Fruit fly (Drosophila melanogaster) Kc167 (cell line): Measurements from ENCODE around the gene CG17147.

ENCODE experiments used
- Myc ChIP-seq: fragments of >200 bp; optimal IDR thresholded peaks from 2 replicates; lab custom pipeline; 2017; ENCODE audit warnings: missing external identifiers
- Sin3A ChIP-seq: fragments of >200 bp; optimal IDR thresholded peaks from 2 replicates; lab custom pipeline; 2018; ENCODE audit warnings: missing external identifiers
- h ChIP-seq: fragments of >200 bp; optimal IDR thresholded peaks from 3 replicates; lab custom pipeline; 2018; ENCODE audit warnings: missing external identifiers
- insv ChIP-seq: fragments of >200 bp; optimal IDR thresholded peaks from 3 replicates; lab custom pipeline; 2018; ENCODE audit warnings: missing external identifiers
- psq ChIP-seq: fragments of >200 bp; optimal IDR thresholded peaks from 2 replicates; lab custom pipeline; 2017; ENCODE audit warnings: missing external identifiers
- ttk ChIP-seq: sonication (Bioruptor generic); optimal IDR thresholded peaks from 2 replicates; lab custom pipeline; 2017; ENCODE audit warnings: missing external identifiers

Gene CG17147

DNA sequence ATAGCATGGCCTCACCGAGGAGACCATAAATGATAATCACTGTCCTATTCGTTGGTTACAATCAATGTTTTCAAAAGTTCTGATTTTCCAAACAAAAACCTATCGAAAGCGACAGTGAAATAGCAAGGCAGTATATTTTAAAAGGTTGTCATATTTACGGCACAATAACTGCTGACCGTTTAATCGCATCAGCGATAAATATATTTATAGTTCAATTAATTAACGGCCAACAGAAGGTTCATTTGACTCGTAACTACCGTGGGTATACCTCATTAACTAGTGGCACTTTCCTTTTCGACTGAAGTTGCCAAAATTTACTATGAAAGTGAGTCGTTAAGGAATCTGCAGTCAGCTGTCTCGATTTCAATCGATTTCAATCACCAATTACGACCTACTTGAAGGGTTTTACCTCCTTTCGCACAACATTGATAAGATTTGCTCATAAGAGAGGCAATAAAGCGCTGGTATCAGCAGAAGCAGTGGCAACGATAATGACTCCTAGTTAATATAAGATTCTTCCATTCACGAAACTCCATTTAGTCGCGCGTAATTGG, at the start of gene CG17147:
Gene CG17147 (plus strand): TSS at position 535 of the 554 bp plus-strand sequence.
- TF ChIP-seq ttk (lab: Kevin White, UChicago) = no peak
- no peak for TF ChIP-seq insv (lab: Kevin White, UChicago)
- no peak for TF ChIP-seq h
- TF ChIP-seq psq (lab: Kevin White, UChicago) = no peak

DNA sequence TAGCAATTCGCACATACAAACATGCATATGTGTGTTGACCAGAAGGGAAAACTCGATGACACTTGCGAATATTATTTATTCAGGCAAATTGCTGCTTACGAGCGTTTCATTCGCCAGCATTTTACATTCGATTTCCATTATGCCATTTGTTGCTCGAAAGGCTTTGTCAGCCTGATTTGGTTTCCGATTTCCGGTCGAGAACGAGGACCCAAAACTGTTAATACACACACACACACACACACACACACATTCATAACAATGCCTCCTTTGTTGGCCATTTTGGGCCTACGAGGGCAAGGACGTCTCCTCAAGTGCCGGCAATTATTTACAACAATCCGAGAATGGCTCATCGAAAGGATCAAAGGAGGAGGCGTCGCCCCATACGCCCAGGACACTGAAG, 46.0 kb upstream of the CG17147 start:
- TF ChIP-seq ttk (lab: Kevin White, UChicago) (no peak), h (no peak), psq (lab: Kevin White, UChicago) (no peak), Myc (lab: Kevin White, UChicago) (no peak), Sin3A (lab: Kevin White, UChicago) (no peak), insv (lab: Kevin White, UChicago) (no peak)

DNA sequence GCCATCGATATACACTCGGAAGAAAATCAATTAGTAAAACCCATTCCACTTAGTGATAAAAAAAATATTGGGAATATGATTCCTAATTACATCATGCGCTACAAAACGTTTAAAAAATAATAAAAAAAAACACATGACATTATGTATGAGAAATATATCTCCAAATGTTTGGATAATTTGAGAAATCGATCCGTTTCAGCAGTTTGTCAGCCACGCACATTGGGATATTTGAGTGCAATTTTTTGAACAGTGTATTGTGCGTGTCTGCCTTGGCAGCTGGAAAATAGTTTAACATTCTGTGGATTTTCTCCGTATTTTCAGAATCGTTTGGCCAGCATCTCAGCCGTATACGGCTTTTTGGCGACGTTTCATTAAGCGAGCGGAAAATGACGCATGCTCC, 45.6 kb upstream of the CG17147 start:
- no peak for TF ChIP-seq Sin3A (lab: Kevin White, UChicago)
- no peak for TF ChIP-seq ttk (lab: Kevin White, UChicago)
- no peak for TF ChIP-seq h
- no peak for TF ChIP-seq insv (lab: Kevin White, UChicago)
- no peak for TF ChIP-seq psq (lab: Kevin White, UChicago)

DNA sequence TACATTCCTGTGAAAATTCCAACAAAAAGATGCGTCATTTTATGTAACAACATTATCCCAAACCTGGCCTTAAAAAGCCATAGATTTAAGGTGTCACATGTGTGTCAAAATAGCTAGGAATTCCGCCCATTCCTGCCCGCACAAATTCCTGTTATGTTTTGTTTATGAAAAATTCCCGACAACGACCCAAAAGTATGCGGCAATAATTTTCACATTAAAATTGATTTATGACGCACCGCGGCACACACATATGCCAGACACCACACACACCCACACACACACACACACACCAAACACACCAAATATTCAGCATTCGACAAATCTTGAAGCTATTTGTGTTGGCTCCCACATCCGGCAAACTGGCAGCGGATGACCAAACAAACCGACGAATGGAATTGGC, 40.9 kb upstream of the CG17147 start:
- TF ChIP-seq Sin3A (lab: Kevin White, UChicago) (no peak), psq (lab: Kevin White, UChicago) (no peak), Myc (lab: Kevin White, UChicago) (no peak), insv (lab: Kevin White, UChicago) (no peak), ttk (lab: Kevin White, UChicago) (no peak), h (no peak)

DNA sequence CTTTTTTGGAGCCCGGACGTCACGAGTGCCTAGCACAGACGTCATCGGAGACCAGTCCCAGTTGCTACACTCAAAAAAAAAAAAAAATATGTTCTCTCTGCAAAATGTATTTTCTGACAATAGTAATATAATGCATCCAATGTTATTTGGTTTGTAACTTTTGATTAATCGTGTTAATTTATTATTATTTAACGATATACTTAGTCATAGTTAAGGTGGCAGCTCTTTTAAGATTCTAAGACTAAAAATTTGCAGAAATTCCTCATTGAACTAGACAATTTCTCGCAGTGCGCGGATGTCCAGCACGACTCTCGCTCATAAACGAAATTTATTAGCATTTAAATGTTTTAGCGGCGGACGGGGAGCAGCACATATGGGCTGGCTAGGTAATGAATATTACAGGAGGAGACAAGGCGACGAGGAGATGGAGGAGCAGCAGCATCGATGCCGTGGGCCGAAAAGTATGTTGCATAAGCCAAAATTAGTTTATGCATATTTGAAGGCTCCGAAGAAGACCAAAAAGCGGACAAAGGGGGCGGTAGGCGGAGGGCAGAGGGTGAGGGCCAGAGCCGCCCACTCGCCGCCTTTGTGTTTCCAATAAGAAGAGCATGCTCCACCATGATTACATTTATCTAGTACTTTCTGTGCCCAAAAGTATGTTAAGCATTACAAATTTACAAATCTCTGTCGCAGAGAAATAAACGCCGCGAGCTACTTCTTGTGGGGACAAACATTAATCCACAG, 40.2 kb upstream of the CG17147 start:
- no peak for TF ChIP-seq insv (lab: Kevin White, UChicago)
- no peak for TF ChIP-seq psq (lab: Kevin White, UChicago)
- no peak for TF ChIP-seq Sin3A (lab: Kevin White, UChicago)
- TF ChIP-seq Myc (lab: Kevin White, UChicago) = no peak
- no peak for TF ChIP-seq ttk (lab: Kevin White, UChicago)
- no peak for TF ChIP-seq h

DNA sequence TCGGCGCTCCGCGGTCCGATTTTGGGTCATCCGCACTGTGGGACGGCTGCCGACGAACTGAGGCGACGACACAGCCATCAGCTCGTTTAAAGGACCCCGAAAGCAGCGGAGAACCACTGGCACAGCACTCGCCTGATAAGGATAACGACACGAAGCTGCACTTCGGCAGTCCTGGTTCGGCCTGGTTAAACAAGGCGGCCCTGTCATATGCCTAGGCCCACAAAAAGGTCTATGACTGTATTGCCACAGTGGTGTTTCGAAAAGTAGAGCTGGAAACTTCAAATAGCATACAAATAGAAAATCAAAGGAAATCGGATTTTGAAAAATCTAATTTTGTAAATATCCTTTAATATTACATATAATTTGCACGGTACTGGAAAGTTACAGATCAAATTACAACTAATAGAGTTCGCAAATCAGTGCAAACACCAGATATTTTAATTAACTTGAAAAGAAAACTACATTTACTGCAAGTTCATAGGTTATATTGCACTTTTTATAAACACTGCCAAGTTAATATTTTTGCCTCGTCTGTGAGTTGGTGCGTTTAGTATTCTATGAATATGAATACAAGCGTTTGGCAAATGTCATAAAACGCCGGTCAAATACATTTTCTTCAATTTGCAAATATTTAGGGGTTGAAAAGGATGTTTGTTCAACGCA, 38.4 kb upstream of the CG17147 start:
- TF ChIP-seq Sin3A (lab: Kevin White, UChicago) = no peak
- no peak for TF ChIP-seq ttk (lab: Kevin White, UChicago)
- no peak for TF ChIP-seq insv (lab: Kevin White, UChicago)
- no peak for TF ChIP-seq h
- TF ChIP-seq Myc (lab: Kevin White, UChicago) = no peak
- no peak for TF ChIP-seq psq (lab: Kevin White, UChicago)

DNA sequence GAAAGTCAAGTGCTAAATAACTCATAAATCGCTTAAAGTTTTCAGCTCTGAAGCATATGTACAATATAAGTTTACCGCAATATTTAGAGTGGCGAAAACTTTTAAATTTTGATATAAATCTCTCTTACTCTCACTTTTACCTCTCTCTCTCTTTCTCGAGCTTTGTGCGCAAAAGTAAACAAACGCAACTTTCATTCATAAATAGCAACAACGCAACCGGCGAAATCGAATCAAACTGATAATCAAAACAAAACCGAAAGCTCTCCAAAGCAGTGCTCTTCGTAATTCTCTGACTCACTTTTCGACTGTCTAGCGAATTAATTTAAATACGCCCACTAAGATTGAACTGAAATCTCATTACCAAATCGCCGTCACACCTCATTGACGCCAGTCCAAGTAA, 37.8 kb upstream of the CG17147 start:
- TF ChIP-seq psq (lab: Kevin White, UChicago) (no peak), h (no peak), ttk (lab: Kevin White, UChicago) (no peak), Myc (lab: Kevin White, UChicago) (no peak), Sin3A (lab: Kevin White, UChicago) (no peak), insv (lab: Kevin White, UChicago) (no peak)

DNA sequence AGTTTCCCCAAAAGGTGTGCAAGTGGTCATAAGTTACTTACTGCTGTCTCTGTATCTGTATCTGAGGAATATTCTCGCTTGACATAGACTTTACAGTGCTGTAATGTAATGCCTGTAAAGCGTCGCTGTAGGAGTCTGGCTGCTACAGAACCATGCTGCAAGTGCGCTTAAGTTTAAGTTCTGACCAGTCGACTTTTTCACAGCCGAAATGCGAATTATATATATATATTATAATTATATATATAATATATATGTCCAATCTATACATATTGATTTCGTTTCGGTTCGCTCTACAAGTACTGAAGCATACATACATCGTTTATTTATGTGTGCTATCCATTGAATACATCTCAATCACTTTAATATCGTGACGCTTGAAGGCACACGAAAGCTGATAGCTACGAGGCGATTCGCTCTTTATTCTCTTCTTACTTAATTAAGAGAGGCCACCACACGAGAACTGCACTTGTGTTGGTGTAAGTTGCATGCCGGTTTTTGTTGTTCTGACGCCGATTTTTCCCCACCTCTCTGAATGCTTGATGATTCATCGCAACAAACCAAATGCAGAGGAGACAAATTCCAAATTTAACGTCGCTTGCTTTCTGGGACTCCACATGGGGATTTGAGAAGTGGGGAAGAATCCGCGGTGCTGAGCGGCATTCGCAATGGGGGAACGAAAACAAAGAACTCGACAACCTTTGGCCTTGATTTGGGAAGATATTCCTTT, 37.3 kb upstream of the CG17147 start:
- no peak for TF ChIP-seq Myc (lab: Kevin White, UChicago)
- no peak for TF ChIP-seq h
- no peak for TF ChIP-seq Sin3A (lab: Kevin White, UChicago)
- no peak for TF ChIP-seq psq (lab: Kevin White, UChicago)
- TF ChIP-seq ttk (lab: Kevin White, UChicago) = no peak
- no peak for TF ChIP-seq insv (lab: Kevin White, UChicago)

DNA sequence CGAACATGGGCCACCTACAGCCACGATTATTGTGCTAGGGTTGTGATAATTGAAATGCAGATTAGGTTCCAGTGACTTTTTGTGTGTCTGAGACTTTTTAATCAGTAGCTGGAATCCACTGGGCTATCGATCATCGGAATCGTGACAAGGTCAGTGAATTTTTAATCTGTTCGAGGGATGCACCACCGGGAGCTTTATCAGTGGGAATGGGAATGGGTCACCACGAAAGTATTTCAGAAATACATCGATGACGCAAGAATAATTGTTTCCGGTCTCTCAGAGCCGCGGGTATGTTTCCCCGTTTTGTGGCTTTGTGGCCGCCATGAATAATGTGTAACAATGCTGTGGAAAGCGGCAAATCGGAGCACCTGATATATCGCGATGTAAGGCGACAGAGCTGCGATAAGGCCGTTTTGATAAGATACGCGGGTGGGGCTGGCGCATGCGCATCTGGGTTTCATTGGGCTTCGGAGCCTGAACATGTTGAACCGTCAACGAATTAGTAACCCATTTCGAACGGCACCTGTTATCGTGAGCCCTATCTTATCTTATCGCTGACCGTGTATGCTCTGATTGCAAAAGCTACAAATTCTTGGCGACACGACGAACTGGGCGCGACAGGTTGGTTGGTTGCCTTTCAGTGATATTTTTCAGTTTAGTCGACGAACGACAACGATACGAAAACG, 35.7 kb upstream of the CG17147 start, which contains the start of gene Ssk:
Gene Ssk (plus strand): TSS at position 638 of the 686 bp plus-strand sequence.
- no peak for TF ChIP-seq insv (lab: Kevin White, UChicago)
- TF ChIP-seq h = no peak
- no peak for TF ChIP-seq ttk (lab: Kevin White, UChicago)
- no peak for TF ChIP-seq Sin3A (lab: Kevin White, UChicago)
- no peak for TF ChIP-seq psq (lab: Kevin White, UChicago)
- TF ChIP-seq Myc (lab: Kevin White, UChicago) = no peak

DNA sequence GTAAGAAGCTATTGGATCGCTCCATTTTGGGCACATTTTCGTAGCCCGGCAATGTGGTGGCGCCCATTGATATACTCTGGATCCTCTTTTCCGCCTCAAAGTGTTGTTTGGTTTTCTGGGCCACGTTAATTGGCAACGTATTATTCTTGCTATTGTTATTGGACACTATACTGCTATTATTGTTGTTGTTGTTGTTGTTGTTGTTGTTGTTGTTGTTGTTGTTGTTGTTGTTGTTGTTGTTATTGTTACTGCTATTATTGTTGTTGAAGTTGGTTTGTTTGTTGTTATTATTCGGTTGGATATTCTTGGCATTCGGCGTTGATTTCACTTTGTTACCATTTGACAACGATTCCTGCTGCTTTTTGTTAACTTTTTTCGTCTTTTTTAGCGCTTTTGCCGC, 31.9 kb upstream of the CG17147 start:
- no peak for TF ChIP-seq h
- no peak for TF ChIP-seq ttk (lab: Kevin White, UChicago)
- no peak for TF ChIP-seq Myc (lab: Kevin White, UChicago)
- TF ChIP-seq psq (lab: Kevin White, UChicago) = no peak
- TF ChIP-seq insv (lab: Kevin White, UChicago) = no peak
- no peak for TF ChIP-seq Sin3A (lab: Kevin White, UChicago)
